Worm (Caenorhabditis elegans) whole organism, L2 larva: ENCODE measurements around the gene F33A8.7.

Experiments used
- aly-2 ChIP-seq: fragments of 150-350 bp; optimal IDR thresholded peaks from 2 replicates; lab custom pipeline; 2014; ENCODE audit warnings: missing biosample characterization, missing genetic modification characterization
- elt-1 ChIP-seq: fragments of 150-350 bp; optimal IDR thresholded peaks from 2 replicates; lab custom pipeline; 2014; ENCODE audit warnings: missing biosample characterization, missing genetic modification characterization
- lsy-2 ChIP-seq, 2 experiments: fragments of 150-350 bp in 1 of 2; sonication (generic microtip) in 1 of 2; optimal IDR thresholded peaks; 2 replicates each; lab custom pipeline; 2014 to 2017; ENCODE audit warnings: missing biosample characterization in 2 of 2, missing genetic modification characterization in 2 of 2

- TF ChIP-seq aly-2 (tag; lab: Kevin White, UChicago) (no peak), lsy-2 (tag; optimal IDR thresholded peaks at IDR 0.05; lab: Kevin White, UChicago) (no peak), elt-1 (no peak)
Observed at ce11 chrII:11016835-11016883, 8.8 kb downstream of the F33A8.7 start, which contains the start of gene ram-2.
